Worm (Caenorhabditis elegans): ENCODE results near the gene adt-3.

DNA sequence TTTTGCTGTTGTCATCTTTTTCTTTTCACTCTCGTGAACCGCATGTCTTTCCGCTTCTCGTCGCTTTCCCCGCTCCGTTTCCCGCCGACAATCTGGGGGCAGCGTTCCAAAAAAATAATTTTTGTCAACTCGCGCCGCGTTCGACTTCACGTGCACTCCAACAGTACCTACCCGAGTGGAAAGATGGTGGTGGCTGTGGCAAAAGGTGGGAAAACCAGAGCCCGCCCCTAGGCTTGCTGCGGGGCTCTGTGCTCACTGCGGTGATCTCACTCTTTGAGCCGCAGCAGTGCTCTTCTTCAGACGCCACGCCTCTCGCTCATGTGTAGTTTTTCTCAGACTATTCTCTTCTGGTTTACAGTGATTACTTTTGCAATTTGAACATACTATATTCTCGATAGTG, 43.9 kb upstream of the adt-3 start:
- no peak for TF ChIP-seq ztf-29 (GFP tag; IDR thresholded peaks at IDR 0.05)
- TF ChIP-seq med-1 (GFP tag; optimal IDR thresholded peaks at IDR 0.05; ENCODE audit: insufficient read depth): no peak
- no peak for TF ChIP-seq T22C8.4 (GFP tag; IDR thresholded peaks at IDR 0.05)
- TF ChIP-seq cog-1 (tag; optimal IDR thresholded peaks at IDR 0.05): no peak
- no peak for TF ChIP-seq flt-1 (GFP tag; IDR thresholded peaks at IDR 0.05)
- TF ChIP-seq ref-1 (GFP tag; conservative IDR thresholded peaks at IDR 0.05): no peak
- TF ChIP-seq tab-1 (GFP tag; IDR thresholded peaks at IDR 0.05): no peak
- no peak for TF ChIP-seq klf-2 (GFP tag; conservative IDR thresholded peaks at IDR 0.05)
